Worm (Caenorhabditis elegans): ENCODE measurements around the gene srw-82.

ce11 chrV:18456574-18456973, 25.0 kb downstream of the srw-82 start, which contains the start of gene ZK228.10:
- TF ChIP-seq unc-62 (GFP tag; optimal IDR thresholded peaks at IDR 0.05) (no peak), snpc-4 (GFP tag; optimal IDR thresholded peaks at IDR 0.05) (no peak), snpc-4 (tag; optimal IDR thresholded peaks at IDR 0.05) (no peak), hmg-20 (GFP tag; IDR thresholded peaks at IDR 0.05) (no peak), unc-130 (GFP tag; optimal IDR thresholded peaks at IDR 0.05) (no peak), ceh-27 (GFP tag; optimal IDR thresholded peaks at IDR 0.05) (no peak), ztf-22 (GFP tag; optimal IDR thresholded peaks at IDR 0.05) (no peak), gei-17 (GFP tag; optimal IDR thresholded peaks at IDR 0.05) (no peak), cebp-2 (GFP tag; IDR thresholded peaks at IDR 0.05) (no peak), pha-4 (tag; optimal IDR thresholded peaks at IDR 0.05) (no peak)
